Fruit fly (Drosophila melanogaster): ENCODE results near the gene RIOK1.
A peak's percentile ranks its signal among the peaks of the same experiment; 100 is the strongest.

RIOK1 gene

dm6 chr3L:11691203-11691797 is 43.0 kb upstream of the RIOK1 start, which contains the start of the genes Pldn and CG14135 (continued):
- TF ChIP-seq CG8281 (tag; optimal IDR thresholded peaks at IDR 0.05) (no peak), Aef1 (GFP tag; IDR thresholded peaks at IDR 0.05) (no peak), CG2116 (GFP tag; optimal IDR thresholded peaks at IDR 0.05) (peak; percentile 69), CG12104 (GFP tag; optimal IDR thresholded peaks at IDR 0.05) (no peak), luna (GFP tag; optimal IDR thresholded peaks at IDR 0.05) (no peak), tna (GFP tag; IDR thresholded peaks at IDR 0.05; ENCODE audit: partially characterized antibody) (no peak), sens (GFP tag) (peak; percentile 77), sd (tag; optimal IDR thresholded peaks at IDR 0.05) (peak; percentile 33), CG5953 (GFP tag; IDR thresholded peaks at IDR 0.05) (no peak), Mes4 (GFP tag; optimal IDR thresholded peaks at IDR 0.05) (no peak), Dp (GFP tag; optimal IDR thresholded peaks at IDR 0.05) (peak; percentile 26), oc (tag; optimal IDR thresholded peaks at IDR 0.05) (no peak), CG33557 (GFP tag; optimal IDR thresholded peaks at IDR 0.05) (no peak), CG8478 (optimal IDR thresholded peaks at IDR 0.05) (no peak), hth (optimal IDR thresholded peaks at IDR 0.05) (no peak), Elba2 (GFP tag; optimal IDR thresholded peaks at IDR 0.05) (peak; percentile 72), CG34224 (GFP tag; IDR thresholded peaks at IDR 0.05; ENCODE audit: partially characterized antibody) (0 out of 3 replicates have a peak, but pooled peaks have one; percentile 36), Neu2 (GFP tag; optimal IDR thresholded peaks at IDR 0.05; ENCODE audit: borderline replicate concordance) (no peak), CG11456 (GFP tag; IDR thresholded peaks at IDR 0.05) (no peak), CG32532 (GFP tag; IDR thresholded peaks at IDR 0.05) (no peak), CG5180 (GFP tag; optimal IDR thresholded peaks at IDR 0.05) (no peak), Sry-δ (GFP tag; optimal IDR thresholded peaks at IDR 0.05) (peak; percentile 45), trem (tag; optimal IDR thresholded peaks at IDR 0.05) (peak; percentile 53), CG14667 (GFP tag; IDR thresholded peaks at IDR 0.05) (no peak), emc (GFP tag; optimal IDR thresholded peaks at IDR 0.05) (no peak), chn (GFP tag; optimal IDR thresholded peaks at IDR 0.05) (no peak), CG8089 (GFP tag; optimal IDR thresholded peaks at IDR 0.05) (no peak), Nf-YC (tag; optimal IDR thresholded peaks at IDR 0.05) (peak; percentile 22), CG6791 (GFP tag; IDR thresholded peaks at IDR 0.05; ENCODE audit: partially characterized antibody) (peak; percentile 27; the same call in 1 of the 3 replicates), Blimp-1 (GFP tag; optimal IDR thresholded peaks at IDR 0.05) (peak; percentile 36), CG17829 (tag; optimal IDR thresholded peaks at IDR 0.05) (peak; percentile 10), CG10209 (GFP tag; optimal IDR thresholded peaks at IDR 0.05) (no peak), grau (tag; optimal IDR thresholded peaks at IDR 0.05) (no peak), Dref (GFP tag; IDR thresholded peaks at IDR 0.05) (peak; percentile 75), CG30020 (tag; optimal IDR thresholded peaks at IDR 0.05) (peak; percentile 24), Hsf (GFP tag; optimal IDR thresholded peaks at IDR 0.05) (no peak), CG7556 (GFP tag; optimal IDR thresholded peaks at IDR 0.05) (no peak), unc-4 (GFP tag; IDR thresholded peaks at IDR 0.05; ENCODE audit: partially characterized antibody) (no peak), Abd-B (GFP tag; optimal IDR thresholded peaks at IDR 0.05) (no peak), nmo (GFP tag; optimal IDR thresholded peaks at IDR 0.05) (peak; percentile 33), CG6854 (GFP tag; optimal IDR thresholded peaks at IDR 0.05) (peak; percentile 65), pfk (GFP tag; optimal IDR thresholded peaks at IDR 0.05) (no peak), crp (GFP tag; optimal IDR thresholded peaks at IDR 0.05) (peak; percentile 97 to 99), CG15514 (GFP tag; optimal IDR thresholded peaks at IDR 0.05) (peak; percentile 66), cad (GFP tag; optimal IDR thresholded peaks at IDR 0.05) (peak; percentile 20), CG17361 (GFP tag; IDR thresholded peaks at IDR 0.05) (no peak), dmrt11E (tag; optimal IDR thresholded peaks at IDR 0.05) (no peak), CG12391 (tag; optimal IDR thresholded peaks at IDR 0.05) (peak; percentile 3), Hand (GFP tag; optimal IDR thresholded peaks at IDR 0.05) (no peak), H15 (GFP tag; IDR thresholded peaks at IDR 0.05) (no peak)
